Fruit fly (Drosophila melanogaster) whole organism, embryonic: ENCODE measurements around the gene Bap111.
A peak's percentile ranks its signal among the peaks of the same experiment; 100 is the strongest.

Experiments used
- Bgb ChIP-seq: fragments of 200-800 bp; sonication (Bioruptor generic); IDR thresholded peaks from 2 replicates; pipeline ENCODE4 v1.3.6; 2022; ENCODE audit warnings: missing biosample characterization, missing genetic modification characterization; ENCODE audit not compliant: partially characterized antibody
- CG10959 ChIP-seq: fragments of 200-800 bp; sonication (Bioruptor generic); IDR thresholded peaks from 2 replicates; pipeline ENCODE4 v1.3.6; 2022; ENCODE audit warnings: missing biosample characterization, missing genetic modification characterization
- CG12391 ChIP-seq: fragments of 200-800 bp; sonication (Bioruptor generic); optimal IDR thresholded peaks from 3 replicates; lab custom pipeline; 2018; ENCODE audit warnings: missing biosample characterization, mild to moderate bottlenecking, missing genetic modification characterization, moderate library complexity
- CG13287 ChIP-seq: fragments of 200-800 bp; sonication (Bioruptor generic); IDR thresholded peaks from 2 replicates; pipeline ENCODE4 v1.3.6; 2022; ENCODE audit warnings: missing biosample characterization, missing genetic modification characterization; ENCODE audit not compliant: partially characterized antibody
- CG13894 ChIP-seq: fragments of 200-800 bp; sonication (Bioruptor generic); optimal IDR thresholded peaks from 3 replicates; lab custom pipeline; 2018; ENCODE audit warnings: missing biosample characterization, mild to moderate bottlenecking, missing genetic modification characterization, moderate library complexity
- CG14710 ChIP-seq: fragments of 200-800 bp; sonication (Bioruptor generic); optimal IDR thresholded peaks from 3 replicates; lab custom pipeline; 2019; ENCODE audit warnings: missing biosample characterization, mild to moderate bottlenecking, missing genetic modification characterization, moderate library complexity
- CG15269 ChIP-seq: fragments of 200-800 bp; sonication (Bioruptor generic); optimal IDR thresholded peaks from 2 replicates; lab custom pipeline; 2018; ENCODE audit warnings: missing biosample characterization, mild to moderate bottlenecking, missing genetic modification characterization, moderate library complexity
- CG15479 ChIP-seq: fragments of 200-800 bp; sonication (Bioruptor generic); optimal IDR thresholded peaks from 3 replicates; lab custom pipeline; 2019; ENCODE audit warnings: missing biosample characterization, mild to moderate bottlenecking, missing genetic modification characterization, moderate library complexity
- CG16813 ChIP-seq: fragments of 200-800 bp; sonication (Bioruptor generic); IDR thresholded peaks from 3 replicates; pipeline ENCODE4 v1.3.6; 2022; ENCODE audit warnings: missing biosample characterization, missing genetic modification characterization; ENCODE audit not compliant: partially characterized antibody
- CG17568 ChIP-seq: fragments of 200-800 bp; sonication (Bioruptor generic); optimal IDR thresholded peaks from 2 replicates; lab custom pipeline; 2018; ENCODE audit warnings: missing biosample characterization, mild to moderate bottlenecking, missing genetic modification characterization, moderate library complexity
- CG18262 ChIP-seq: fragments of 200-800 bp; optimal IDR thresholded peaks from 3 replicates; lab custom pipeline; 2019; ENCODE audit warnings: missing biosample characterization, mild to moderate bottlenecking, missing genetic modification characterization, moderate library complexity
- CG2116 ChIP-seq: fragments of 200-800 bp; sonication (Bioruptor generic); optimal IDR thresholded peaks from 3 replicates; lab custom pipeline; 2018; ENCODE audit warnings: missing biosample characterization, mild to moderate bottlenecking, missing genetic modification characterization
- CG2129 ChIP-seq: fragments of 200-800 bp; sonication (Bioruptor generic); IDR thresholded peaks from 2 replicates; pipeline ENCODE4 v1.3.6; 2022; ENCODE audit warnings: missing biosample characterization, missing genetic modification characterization; ENCODE audit not compliant: partially characterized antibody
- CG2712 ChIP-seq: fragments of 200-800 bp; optimal IDR thresholded peaks from 3 replicates; lab custom pipeline; 2019; ENCODE audit warnings: missing biosample characterization, mild to moderate bottlenecking, missing genetic modification characterization, moderate library complexity
- CG34422 ChIP-seq: fragments of 200-800 bp; sonication (Bioruptor generic); IDR thresholded peaks from 3 replicates; pipeline ENCODE4 v1.3.6; 2022; ENCODE audit warnings: missing biosample characterization, missing genetic modification characterization
- CG42726 ChIP-seq: fragments of 200-800 bp; sonication (Bioruptor generic); IDR thresholded peaks from 2 replicates; pipeline ENCODE4 v1.3.6; 2022; ENCODE audit warnings: missing biosample characterization, missing genetic modification characterization; ENCODE audit not compliant: partially characterized antibody
- CG4404 ChIP-seq: fragments of 200-800 bp; sonication (Bioruptor generic); IDR thresholded peaks from 2 replicates; pipeline ENCODE4 v1.3.6; 2022; ENCODE audit warnings: missing biosample characterization, missing genetic modification characterization
- CG9437 ChIP-seq: fragments of 200-800 bp; sonication (Bioruptor generic); optimal IDR thresholded peaks from 2 replicates; lab custom pipeline; 2018; ENCODE audit warnings: missing biosample characterization, mild to moderate bottlenecking, missing genetic modification characterization
- CG9817 ChIP-seq: fragments of 200-800 bp; sonication (Bioruptor generic); optimal IDR thresholded peaks from 2 replicates; lab custom pipeline; 2018; ENCODE audit warnings: missing biosample characterization, mild to moderate bottlenecking, missing genetic modification characterization, moderate library complexity
- CTCF ChIP-seq: fragments of 200-800 bp; sonication (Bioruptor generic); optimal IDR thresholded peaks from 2 replicates; lab custom pipeline; 2017; ENCODE audit warnings: missing biosample characterization, mild to moderate bottlenecking, missing genetic modification characterization, moderate library complexity
- Dbx ChIP-seq: fragments of 200-800 bp; sonication (Bioruptor generic); IDR thresholded peaks from 3 replicates; pipeline ENCODE4 v1.3.6; 2022; ENCODE audit warnings: missing biosample characterization, missing genetic modification characterization
- Dll ChIP-seq: fragments of 200-800 bp; sonication (Bioruptor generic); IDR thresholded peaks from 4 replicates; pipeline ENCODE4 v1.3.6; 2022; ENCODE audit warnings: missing biosample characterization, missing genetic modification characterization; ENCODE audit not compliant: partially characterized antibody
- Doc3 ChIP-seq: fragments of 200-800 bp; sonication (Bioruptor generic); IDR thresholded peaks from 3 replicates; pipeline ENCODE4 v1.3.6; 2022; ENCODE audit warnings: missing biosample characterization, missing genetic modification characterization; ENCODE audit not compliant: partially characterized antibody
- Dp ChIP-seq: fragments of 200-800 bp; sonication (Bioruptor generic); optimal IDR thresholded peaks from 2 replicates; lab custom pipeline; 2018; ENCODE audit warnings: missing biosample characterization, mild to moderate bottlenecking, missing genetic modification characterization, moderate library complexity
- HLH4C ChIP-seq: fragments of 200-800 bp; sonication (Bioruptor generic); IDR thresholded peaks from 3 replicates; pipeline ENCODE4 v1.3.6; 2022; ENCODE audit warnings: missing biosample characterization, missing genetic modification characterization; ENCODE audit not compliant: partially characterized antibody
- MESR4 ChIP-seq: fragments of 200-800 bp; sonication (Bioruptor generic); optimal IDR thresholded peaks from 2 replicates; lab custom pipeline; 2018; ENCODE audit warnings: missing biosample characterization, mild to moderate bottlenecking, missing genetic modification characterization, moderate library complexity
- Max ChIP-seq: fragments of 200-800 bp; sonication (Bioruptor generic); optimal IDR thresholded peaks from 2 replicates; lab custom pipeline; 2016; ENCODE audit warnings: missing biosample characterization, mild to moderate bottlenecking, missing genetic modification characterization
- Med ChIP-seq: fragments of 200-800 bp; sonication (Bioruptor generic); peaks from one replicate; lab custom pipeline; 2016; ENCODE audit warnings: missing biosample characterization, missing genetic modification characterization, mild to moderate bottlenecking, inconsistent platforms, moderate library complexity
- Pdp1 ChIP-seq, 2 experiments: fragments of 200-800 bp; sonication (Bioruptor generic); optimal IDR thresholded peaks; 3 replicates each; lab custom pipeline; 2016; ENCODE audit warnings: missing biosample characterization in 2 of 2, missing genetic modification characterization in 2 of 2, mild to moderate bottlenecking in 1 of 2, moderate library complexity in 1 of 2
- bbx ChIP-seq: fragments of 200-800 bp; sonication (Bioruptor generic); IDR thresholded peaks from 2 replicates; pipeline ENCODE4 v1.3.6; 2022; ENCODE audit warnings: missing biosample characterization, missing genetic modification characterization; ENCODE audit not compliant: partially characterized antibody
- chinmo ChIP-seq: fragments of 200-800 bp; sonication (Bioruptor generic); IDR thresholded peaks from 4 replicates; pipeline ENCODE4 v1.3.6; 2022; ENCODE audit warnings: missing biosample characterization, missing genetic modification characterization; ENCODE audit not compliant: partially characterized antibody
- chn ChIP-seq: fragments of 200-800 bp; sonication (Bioruptor generic); optimal IDR thresholded peaks from 2 replicates; lab custom pipeline; 2016; ENCODE audit warnings: missing biosample characterization, missing genetic modification characterization
- dmrt11E ChIP-seq: fragments of 200-800 bp; sonication (Bioruptor generic); optimal IDR thresholded peaks from 3 replicates; lab custom pipeline; 2018; ENCODE audit warnings: missing biosample characterization, mild to moderate bottlenecking, missing genetic modification characterization, moderate library complexity
- exex ChIP-seq: fragments of 200-800 bp; sonication (Bioruptor generic); optimal IDR thresholded peaks from 4 replicates; lab custom pipeline; 2018; ENCODE audit warnings: missing biosample characterization, mild to moderate bottlenecking, missing genetic modification characterization, moderate library complexity
- gfzf ChIP-seq: fragments of 200-800 bp; sonication (Bioruptor generic); optimal IDR thresholded peaks from 2 replicates; lab custom pipeline; 2016; ENCODE audit warnings: missing biosample characterization, mild to moderate bottlenecking, missing genetic modification characterization, moderate library complexity
- hb ChIP-seq: fragments of 200-800 bp; sonication (Bioruptor generic); IDR thresholded peaks from 3 replicates; pipeline ENCODE4 v1.3.6; 2022; ENCODE audit warnings: missing biosample characterization, missing genetic modification characterization; ENCODE audit not compliant: partially characterized antibody
- hbn ChIP-seq: fragments of 200-800 bp; sonication (Bioruptor generic); IDR thresholded peaks from 2 replicates; pipeline ENCODE4 v1.3.6; 2022; ENCODE audit warnings: missing biosample characterization, missing genetic modification characterization; ENCODE audit not compliant: partially characterized antibody
- ken ChIP-seq: fragments of 200-800 bp; sonication (Bioruptor generic); IDR thresholded peaks from 3 replicates; pipeline ENCODE4 v1.3.6; 2022; ENCODE audit warnings: missing biosample characterization, missing genetic modification characterization
- knrl ChIP-seq: fragments of 200-800 bp; sonication (Bioruptor generic); IDR thresholded peaks from 3 replicates; pipeline ENCODE4 v1.3.6; 2022; ENCODE audit warnings: missing biosample characterization, missing genetic modification characterization; ENCODE audit not compliant: partially characterized antibody
- pros ChIP-seq: fragments of 200-800 bp; sonication (Bioruptor generic); optimal IDR thresholded peaks from 3 replicates; lab custom pipeline; 2019; ENCODE audit warnings: missing biosample characterization, mild to moderate bottlenecking, missing genetic modification characterization, moderate library complexity
- row ChIP-seq: fragments of 200-800 bp; sonication (Bioruptor generic); IDR thresholded peaks from 3 replicates; pipeline ENCODE4 v1.3.6; 2022; ENCODE audit warnings: missing biosample characterization, missing genetic modification characterization
- sens ChIP-seq: fragments of 200-800 bp; sonication (Bioruptor generic); peaks from one replicate; lab custom pipeline; 2016; ENCODE audit warnings: missing biosample characterization, missing genetic modification characterization
- sr ChIP-seq: fragments of 200-800 bp; sonication (Bioruptor generic); IDR thresholded peaks from 3 replicates; pipeline ENCODE4 v1.3.6; 2022; ENCODE audit warnings: missing biosample characterization, missing genetic modification characterization
- tna ChIP-seq: fragments of 200-800 bp; sonication (Bioruptor generic); IDR thresholded peaks from 2 replicates; pipeline ENCODE4 v1.3.6; 2022; ENCODE audit warnings: missing biosample characterization, missing genetic modification characterization; ENCODE audit not compliant: partially characterized antibody
- twi ChIP-seq: fragments of 200-800 bp; optimal IDR thresholded peaks from 2 replicates; lab custom pipeline; 2019; ENCODE audit warnings: missing biosample characterization, mild to moderate bottlenecking, missing genetic modification characterization, moderate library complexity
- vnd ChIP-seq: fragments of 200-800 bp; sonication (Bioruptor generic); IDR thresholded peaks from 3 replicates; pipeline ENCODE4 v1.3.6; 2022; ENCODE audit warnings: missing biosample characterization, missing genetic modification characterization; ENCODE audit not compliant: partially characterized antibody
- zen2 ChIP-seq: fragments of 200-800 bp; sonication (Bioruptor generic); IDR thresholded peaks from 3 replicates; pipeline ENCODE4 v1.3.6; 2022; ENCODE audit warnings: missing biosample characterization, missing genetic modification characterization; ENCODE audit not compliant: partially characterized antibody

The Bap111 gene

dm6 chrX:9163110-9163509 lies 14.0 kb downstream of the Bap111 start, which contains the start of gene mei-P26 (continued):
- TF ChIP-seq ken (GFP tag; lab: Robert Waterston, UW) (no peak), CG16813 (GFP tag; lab: Robert Waterston, UW) (peak; percentile 78), zen2 (GFP tag; lab: Robert Waterston, UW) (peak; percentile 79), bbx (GFP tag; lab: Robert Waterston, UW) (peak; percentile 90), Dll (GFP tag; lab: Robert Waterston, UW) (peak; percentile 79), CG9437 (GFP tag; lab: Kevin White, UChicago) (peak; percentile 44), Dbx (0 out of 3 replicates have a peak, but pooled peaks have one; percentile 5), Pdp1 (GFP tag; optimal IDR thresholded peaks at IDR 0.05; lab: Kevin White, UChicago) (peak in 1 of 2 experiments; percentile 26), chinmo (GFP tag; lab: Robert Waterston, UW) (peak; percentile 94), CTCF (no peak), HLH4C (GFP tag; lab: Robert Waterston, UW) (peak; percentile 81), CG9817 (tag; lab: Kevin White, UChicago) (no peak), Doc3 (GFP tag; lab: Robert Waterston, UW) (peak; percentile 61), Bgb (GFP tag; lab: Robert Waterston, UW) (peak; percentile 91), CG4404 (GFP tag; lab: Robert Waterston, UW) (no peak), CG17568 (GFP tag; lab: Kevin White, UChicago) (peak; percentile 58), vnd (peak; percentile 75), CG13287 (peak; percentile 86), sr (GFP tag; lab: Robert Waterston, UW) (0 out of 3 replicates have a peak, but pooled peaks have one; percentile 11), CG12391 (peak; percentile 12), tna (peak; percentile 72), gfzf (GFP tag; lab: Kevin White, UChicago) (peak; percentile 0), hbn (peak; percentile 76), Dp (GFP tag; lab: Kevin White, UChicago) (peak; percentile 51), knrl (GFP tag; lab: Robert Waterston, UW) (peak; percentile 83), CG2116 (GFP tag; lab: Kevin White, UChicago) (peak; percentile 36), exex (peak; percentile 17), CG13894 (peak; percentile 38), row (peak; percentile 49; the same call in 2 of the 3 replicates), MESR4 (GFP tag; lab: Kevin White, UChicago) (peak; percentile 73), CG14710 (tag; lab: Kevin White, UChicago) (peak; percentile 26), CG42726 (GFP tag; lab: Robert Waterston, UW) (peak; percentile 82; the same call in 1 of the 2 replicates), CG2712 (peak; percentile 22)

- peak; percentile 48 for TF ChIP-seq sens (GFP tag; lab: Kevin White, UChicago)
- TF ChIP-seq twi = peak; percentile 20
- no peak for TF ChIP-seq CG10959 (GFP tag; lab: Robert Waterston, UW)
- peak; percentile 31 for TF ChIP-seq Max (GFP tag; lab: Kevin White, UChicago)
- TF ChIP-seq dmrt11E (tag; lab: Kevin White, UChicago) = no peak
- TF ChIP-seq hb (GFP tag; lab: Robert Waterston, UW) = no peak
- TF ChIP-seq Med (GFP tag; lab: Kevin White, UChicago) = peak; percentile 26
- peak; percentile 12 for TF ChIP-seq CG18262 (tag; lab: Kevin White, UChicago)
- TF ChIP-seq CG34422 = peak; percentile 38; the same call in 1 of the 3 replicates
- TF ChIP-seq Bgb (GFP tag; lab: Robert Waterston, UW) = no peak
- no peak for TF ChIP-seq pros (GFP tag; lab: Kevin White, UChicago)
- TF ChIP-seq CG2129 (GFP tag; lab: Robert Waterston, UW) = no peak
- TF ChIP-seq chn (GFP tag; lab: Kevin White, UChicago) = no peak
- no peak for TF ChIP-seq CG15269 (tag; lab: Kevin White, UChicago)
- TF ChIP-seq CG15479 (GFP tag; lab: Kevin White, UChicago) = peak; percentile 9
Observed at dm6 chrX:9163645-9164509, 14.8 kb downstream of the Bap111 start.
